Worm (Caenorhabditis elegans) whole organism, midembryonic: ENCODE measurements around the gene C50E3.11.

Source experiments
- flt-1 ChIP-seq: fragments of 200-800 bp; sonication (Bioruptor generic); IDR thresholded peaks from 2 replicates; pipeline ENCODE4 v1.3.6; 2022; ENCODE audit warnings: missing genetic modification characterization, missing compliant biosample characterization
- tab-1 ChIP-seq: fragments of 200-800 bp; sonication (Bioruptor generic); IDR thresholded peaks from 2 replicates; pipeline ENCODE4 v1.3.6; 2022; ENCODE audit warnings: missing genetic modification characterization, missing compliant biosample characterization
- ztf-29 ChIP-seq: fragments of 200-800 bp; sonication (Bioruptor generic); IDR thresholded peaks from 2 replicates; pipeline ENCODE4 v1.3.6; 2022; ENCODE audit warnings: missing genetic modification reagents, missing genetic modification characterization, missing compliant biosample characterization

- TF ChIP-seq ztf-29 (GFP tag; lab: Robert Waterston, UW) = no peak
- TF ChIP-seq flt-1 = no peak
- no peak for TF ChIP-seq tab-1 (GFP tag; lab: Robert Waterston, UW)
Measured at ce11 chrV:7603404-7603803, at the start of gene C50E3.11.
